Worm (Caenorhabditis elegans) whole organism, L4 larva: ENCODE measurements around the gene F23F12.3.

Source experiments
- ama-1 ChIP-seq: fragments of 150-350 bp; optimal IDR thresholded peaks from 2 replicates; lab custom pipeline; 2014; ENCODE audit warnings: inconsistent platforms, mixed read lengths
- egl-27 ChIP-seq: sonication (generic microtip); optimal IDR thresholded peaks from 3 replicates; lab custom pipeline; 2017; ENCODE audit warnings: missing biosample characterization, missing genetic modification reagents, missing genetic modification characterization

ce11 chrIII:6471451-6471850 is 28.9 kb upstream of the F23F12.3 start, which contains the start of gene wht-6:
- TF ChIP-seq egl-27 (tag; lab: Kevin White, UChicago) (no peak), ama-1 (lab: Kevin White, UChicago) (no peak)
